Worm (Caenorhabditis elegans) whole organism, L2 larva: ENCODE results near the gene Y37D8A.25.

Experiments
- F13H6.1 ChIP-seq: sonication (generic microtip); optimal IDR thresholded peaks from 2 replicates; lab custom pipeline; 2016; ENCODE audit warnings: missing genetic modification characterization, missing compliant biosample characterization
- Y55F3AM.14 ChIP-seq: fragments of 200-800 bp; sonication (Bioruptor generic); optimal IDR thresholded peaks from 2 replicates; lab custom pipeline; 2018; ENCODE audit warnings: mild to moderate bottlenecking, missing genetic modification characterization, missing compliant biosample characterization
- ZK546.5 ChIP-seq: sonication (generic microtip); optimal IDR thresholded peaks from 2 replicates; lab custom pipeline; 2017; ENCODE audit warnings: missing biosample characterization, missing genetic modification characterization
- aly-2 ChIP-seq: fragments of 150-350 bp; optimal IDR thresholded peaks from 2 replicates; lab custom pipeline; 2014; ENCODE audit warnings: missing biosample characterization, missing genetic modification characterization
- blmp-1 ChIP-seq: sonication (generic microtip); optimal IDR thresholded peaks from 2 replicates; lab custom pipeline; 2017; ENCODE audit warnings: missing genetic modification characterization, mild to moderate bottlenecking, missing compliant biosample characterization, antibody characterized with exemption, moderate library complexity; ENCODE audit not compliant: insufficient read depth
- ceh-82 ChIP-seq: fragments of 150-350 bp; optimal IDR thresholded peaks from 2 replicates; lab custom pipeline; 2014; ENCODE audit warnings: missing biosample characterization, missing genetic modification characterization
- crh-2 ChIP-seq: sonication (generic microtip); optimal IDR thresholded peaks from 2 replicates; lab custom pipeline; 2017; ENCODE audit warnings: missing biosample characterization, missing genetic modification characterization
- dmd-4 ChIP-seq: sonication (generic microtip); optimal IDR thresholded peaks from 2 replicates; lab custom pipeline; 2017; ENCODE audit warnings: missing biosample characterization, missing genetic modification characterization
- elt-1 ChIP-seq: fragments of 150-350 bp; optimal IDR thresholded peaks from 2 replicates; lab custom pipeline; 2014; ENCODE audit warnings: missing biosample characterization, missing genetic modification characterization
- elt-3 ChIP-seq: sonication (generic microtip); optimal IDR thresholded peaks from 2 replicates; lab custom pipeline; 2017; ENCODE audit warnings: missing biosample characterization, missing genetic modification characterization
- fos-1 ChIP-seq: fragments of 150-350 bp; optimal IDR thresholded peaks from 2 replicates; lab custom pipeline; 2014; ENCODE audit warnings: missing biosample characterization, missing genetic modification characterization
- gmeb-1 ChIP-seq: fragments of 150-350 bp; optimal IDR thresholded peaks from 2 replicates; lab custom pipeline; 2014; ENCODE audit warnings: missing biosample characterization, missing genetic modification characterization
- lin-11 ChIP-seq: fragments of 150-350 bp; sonication (generic microtip); optimal IDR thresholded peaks from 2 replicates; lab custom pipeline; 2014; ENCODE audit warnings: missing biosample characterization, missing genetic modification characterization, inconsistent platforms, mixed read lengths
- lin-13 ChIP-seq: fragments of 150-350 bp; optimal IDR thresholded peaks from 2 replicates; lab custom pipeline; 2014; ENCODE audit warnings: missing biosample characterization, missing genetic modification reagents, missing genetic modification characterization
- lsy-2 ChIP-seq, 2 experiments: fragments of 150-350 bp in 1 of 2; sonication (generic microtip) in 1 of 2; optimal IDR thresholded peaks; 2 replicates each; lab custom pipeline; 2014 to 2017; ENCODE audit warnings: missing biosample characterization in 2 of 2, missing genetic modification characterization in 2 of 2
- mbf-1 ChIP-seq: sonication (generic microtip); optimal IDR thresholded peaks from 2 replicates; lab custom pipeline; 2017; ENCODE audit warnings: missing biosample characterization, missing genetic modification characterization
- mdl-1 ChIP-seq, 2 experiments: fragments of 150-350 bp in 1 of 2; sonication (generic microtip) in 1 of 2; optimal IDR thresholded peaks; 2 replicates each; lab custom pipeline; 2017; ENCODE audit warnings: missing biosample characterization in 2 of 2, missing genetic modification characterization in 2 of 2
- nhr-10 ChIP-seq: sonication (generic microtip); optimal IDR thresholded peaks from 2 replicates; lab custom pipeline; 2017; ENCODE audit warnings: missing biosample characterization, missing genetic modification characterization
- nhr-25 ChIP-seq: fragments of 150-350 bp; sonication (generic microtip); optimal IDR thresholded peaks from 3 replicates; lab custom pipeline; 2014; ENCODE audit warnings: missing biosample characterization, missing genetic modification characterization
- nhr-6 ChIP-seq: fragments of 150-350 bp; optimal IDR thresholded peaks from 2 replicates; lab custom pipeline; 2014; ENCODE audit warnings: missing biosample characterization, missing genetic modification characterization
- peb-1 ChIP-seq: fragments of 150-350 bp; optimal IDR thresholded peaks from 2 replicates; lab custom pipeline; 2014; ENCODE audit warnings: missing biosample characterization, missing genetic modification characterization
- sem-4 ChIP-seq: fragments of 150-350 bp; optimal IDR thresholded peaks from 2 replicates; lab custom pipeline; 2014; ENCODE audit warnings: missing biosample characterization, missing genetic modification reagents, missing genetic modification characterization
- skn-1 ChIP-seq: sonication (generic microtip); optimal IDR thresholded peaks from 2 replicates; lab custom pipeline; 2017; ENCODE audit warnings: missing biosample characterization, missing genetic modification characterization
- sma-3 ChIP-seq: sonication (generic microtip); optimal IDR thresholded peaks from 2 replicates; lab custom pipeline; 2016; ENCODE audit warnings: missing genetic modification reagents, missing genetic modification characterization, missing compliant biosample characterization
- sma-9 ChIP-seq, 2 experiments: fragments of 150-350 bp in 1 of 2; sonication (generic microtip) in 1 of 2; optimal IDR thresholded peaks; 2 replicates each; lab custom pipeline; 2014 to 2016; ENCODE audit warnings: missing genetic modification characterization in 2 of 2, mild to moderate bottlenecking in 1 of 2, missing biosample characterization in 1 of 2, missing compliant biosample characterization in 1 of 2, missing genetic modification reagents in 1 of 2, moderate library complexity in 1 of 2
- unc-39 ChIP-seq: fragments of 150-350 bp; optimal IDR thresholded peaks from 2 replicates; lab custom pipeline; 2014; ENCODE audit warnings: missing biosample characterization, missing genetic modification characterization
- unc-55 ChIP-seq: fragments of 150-350 bp; sonication (generic microtip); optimal IDR thresholded peaks from 3 replicates; lab custom pipeline; 2014; ENCODE audit warnings: missing biosample characterization, missing genetic modification reagents, missing genetic modification characterization
- unc-62 ChIP-seq: fragments of 150-350 bp; optimal IDR thresholded peaks from 2 replicates; lab custom pipeline; 2014; ENCODE audit warnings: missing biosample characterization, missing genetic modification reagents, missing genetic modification characterization
- zag-1 ChIP-seq: fragments of 150-350 bp; optimal IDR thresholded peaks from 2 replicates; lab custom pipeline; 2014; ENCODE audit warnings: missing biosample characterization, missing genetic modification characterization

Y37D8A.25 gene

ce11 chrIII:12838299-12838698 is 18.2 kb upstream of the Y37D8A.25 start:
- TF ChIP-seq sem-4 (tag; lab: Kevin White, UChicago): no peak
- no peak for TF ChIP-seq peb-1 (tag; lab: Kevin White, UChicago)
- no peak for TF ChIP-seq F13H6.1 (tag; lab: Kevin White, UChicago)
- TF ChIP-seq lin-11 (tag; lab: Kevin White, UChicago): no peak
- TF ChIP-seq unc-62 (GFP tag; lab: Kevin White, UChicago): no peak
- TF ChIP-seq mdl-1 (tag; optimal IDR thresholded peaks at IDR 0.05; lab: Kevin White, UChicago): no peak
- TF ChIP-seq ZK546.5: no peak
- no peak for TF ChIP-seq nhr-10 (tag; lab: Kevin White, UChicago)
- no peak for TF ChIP-seq sma-3
- no peak for TF ChIP-seq crh-2 (tag; lab: Kevin White, UChicago)
- TF ChIP-seq nhr-6 (tag; lab: Kevin White, UChicago): no peak
- TF ChIP-seq zag-1: no peak
- TF ChIP-seq mbf-1 (tag; lab: Kevin White, UChicago): no peak
- TF ChIP-seq elt-3 (tag; lab: Kevin White, UChicago): no peak
- TF ChIP-seq, all 48 proteins: peak for 0

ce11 chrIII:12836742-12837285 is 16.8 kb upstream of the Y37D8A.25 start:
- TF ChIP-seq dmd-4 (tag; lab: Kevin White, UChicago): no peak
- TF ChIP-seq mbf-1 (tag; lab: Kevin White, UChicago): no peak
- TF ChIP-seq mdl-1 (tag; optimal IDR thresholded peaks at IDR 0.05; lab: Kevin White, UChicago): no peak
- TF ChIP-seq elt-1 (tag; lab: Kevin White, UChicago): no peak
- no peak for TF ChIP-seq nhr-6 (tag; lab: Kevin White, UChicago)
- no peak for TF ChIP-seq unc-39 (tag; lab: Kevin White, UChicago)
- TF ChIP-seq Y55F3AM.14 (GFP tag; lab: Kevin White, UChicago): no peak
- no peak for TF ChIP-seq unc-55 (GFP tag; lab: Kevin White, UChicago)

- TF ChIP-seq fos-1 (tag; lab: Kevin White, UChicago): peak; percentile 28
- peak; percentile 65 for TF ChIP-seq sma-9 (GFP tag; optimal IDR thresholded peaks at IDR 0.05; lab: Kevin White, UChicago)
- TF ChIP-seq sma-9 (tag; optimal IDR thresholded peaks at IDR 0.05; lab: Kevin White, UChicago): no peak
- TF ChIP-seq blmp-1 (tag; lab: Kevin White, UChicago): no peak
- TF ChIP-seq, all 48 proteins: peak for 2
Measured at ce11 chrIII:12833079-12833478, 13.0 kb upstream of the Y37D8A.25 start.

ce11 chrIII:12831696-12832095 is 11.6 kb upstream of the Y37D8A.25 start:
- TF ChIP-seq lin-13 (GFP tag; lab: Kevin White, UChicago) (no peak), fos-1 (tag; lab: Kevin White, UChicago) (peak; percentile 39), sma-9 (GFP tag; optimal IDR thresholded peaks at IDR 0.05; lab: Kevin White, UChicago) (peak; percentile 39), sma-9 (tag; optimal IDR thresholded peaks at IDR 0.05; lab: Kevin White, UChicago) (no peak)

ce11 chrIII:12829068-12829467 is 9.0 kb upstream of the Y37D8A.25 start, which contains the start of gene Y37D8A.3:
Gene Y37D8A.3 (plus strand): TSS chrIII:12829368.
- no peak for TF ChIP-seq nhr-25
- TF ChIP-seq, all 48 proteins: peak for 0

- no peak for TF ChIP-seq nhr-10 (tag; lab: Kevin White, UChicago)
- no peak for TF ChIP-seq unc-55 (GFP tag; lab: Kevin White, UChicago)
- TF ChIP-seq elt-1 (tag; lab: Kevin White, UChicago): no peak
- no peak for TF ChIP-seq sma-3
- TF ChIP-seq gmeb-1: no peak
- TF ChIP-seq ceh-82 (tag; lab: Kevin White, UChicago): no peak
Measured at ce11 chrIII:12822608-12823261, 2.7 kb upstream of the Y37D8A.25 start.

ce11 chrIII:12821331-12821730 is 1.3 kb upstream of the Y37D8A.25 start:
- TF ChIP-seq aly-2 (tag; lab: Kevin White, UChicago) (no peak), mdl-1 (tag; optimal IDR thresholded peaks at IDR 0.05; lab: Kevin White, UChicago) (no peak), nhr-10 (tag; lab: Kevin White, UChicago) (no peak), skn-1 (no peak), sma-3 (no peak), lin-13 (GFP tag; lab: Kevin White, UChicago) (peak; percentile 3), lsy-2 (tag; optimal IDR thresholded peaks at IDR 0.05; lab: Kevin White, UChicago) (peak in 1 of 2 experiments; percentile 47), ceh-82 (tag; lab: Kevin White, UChicago) (no peak), unc-55 (GFP tag; lab: Kevin White, UChicago) (peak; percentile 46)
